Fruit fly (Drosophila melanogaster) whole organism, embryonic: ENCODE results near the gene CG14017.
A peak's percentile ranks its signal among the peaks of the same experiment; 100 is the strongest.

Source experiments
- Atf3 ChIP-seq: fragments of 200-800 bp; sonication (Bioruptor generic); optimal IDR thresholded peaks from 3 replicates; lab custom pipeline; 2016; ENCODE audit warnings: missing biosample characterization, missing genetic modification characterization
- CG10431 ChIP-seq: fragments of 200-800 bp; sonication (Bioruptor generic); optimal IDR thresholded peaks from 3 replicates; lab custom pipeline; 2018; ENCODE audit warnings: missing biosample characterization, mild to moderate bottlenecking, missing genetic modification characterization
- CG10959 ChIP-seq: fragments of 200-800 bp; sonication (Bioruptor generic); IDR thresholded peaks from 2 replicates; pipeline ENCODE4 v1.3.6; 2022; ENCODE audit warnings: missing biosample characterization, missing genetic modification characterization
- CG11560 ChIP-seq: fragments of 200-800 bp; sonication (Bioruptor generic); IDR thresholded peaks from 3 replicates; pipeline ENCODE4 v1.3.6; 2022; ENCODE audit warnings: missing biosample characterization, missing genetic modification characterization
- CG11695 ChIP-seq: fragments of 200-800 bp; sonication (Bioruptor generic); IDR thresholded peaks from 3 replicates; pipeline ENCODE4 v1.3.6; 2022; ENCODE audit warnings: missing biosample characterization, missing genetic modification characterization
- CG12391 ChIP-seq: fragments of 200-800 bp; sonication (Bioruptor generic); optimal IDR thresholded peaks from 3 replicates; lab custom pipeline; 2018; ENCODE audit warnings: missing biosample characterization, mild to moderate bottlenecking, missing genetic modification characterization, moderate library complexity
- CG15479 ChIP-seq: fragments of 200-800 bp; sonication (Bioruptor generic); optimal IDR thresholded peaks from 3 replicates; lab custom pipeline; 2019; ENCODE audit warnings: missing biosample characterization, mild to moderate bottlenecking, missing genetic modification characterization, moderate library complexity
- CG1603 ChIP-seq: fragments of 200-800 bp; sonication (Bioruptor generic); optimal IDR thresholded peaks from 2 replicates; lab custom pipeline; 2019; ENCODE audit warnings: missing biosample characterization, mild to moderate bottlenecking, missing genetic modification characterization, moderate library complexity
- CG17361 ChIP-seq: fragments of 200-800 bp; sonication (Bioruptor generic); IDR thresholded peaks from 3 replicates; pipeline ENCODE4 v1.3.6; 2022; ENCODE audit warnings: missing biosample characterization, missing genetic modification characterization
- CG18011 ChIP-seq: fragments of 200-800 bp; sonication (Bioruptor generic); optimal IDR thresholded peaks from 2 replicates; lab custom pipeline; 2017; ENCODE audit warnings: missing biosample characterization, missing genetic modification characterization, mild to moderate bottlenecking, moderate library complexity, missing genotype
- CG31365 ChIP-seq: fragments of 200-800 bp; sonication (Bioruptor generic); optimal IDR thresholded peaks from 2 replicates; lab custom pipeline; 2018; ENCODE audit warnings: missing biosample characterization, mild to moderate bottlenecking, missing genetic modification characterization
- CG3163 ChIP-seq: fragments of 200-800 bp; sonication (Bioruptor generic); optimal IDR thresholded peaks from 3 replicates; lab custom pipeline; 2016; ENCODE audit warnings: missing biosample characterization, missing genetic modification characterization
- CG3847 ChIP-seq: fragments of 200-800 bp; sonication (Bioruptor generic); IDR thresholded peaks from 2 replicates; pipeline ENCODE4 v1.3.6; 2022; ENCODE audit warnings: missing biosample characterization, missing genetic modification characterization
- CG4617 ChIP-seq: fragments of 200-800 bp; sonication (Bioruptor generic); optimal IDR thresholded peaks from 3 replicates; lab custom pipeline; 2016; ENCODE audit warnings: missing biosample characterization, missing genetic modification characterization, borderline replicate concordance
- CG4730 ChIP-seq: fragments of 200-800 bp; sonication (Bioruptor generic); IDR thresholded peaks from 2 replicates; pipeline ENCODE4 v1.3.6; 2022; ENCODE audit warnings: missing biosample characterization, missing genetic modification characterization
- CG6272 ChIP-seq: fragments of 200-800 bp; sonication (Bioruptor generic); IDR thresholded peaks from 2 replicates; pipeline ENCODE4 v1.3.6; 2022; ENCODE audit warnings: missing biosample characterization, missing genetic modification characterization
- CG6854 ChIP-seq: fragments of 200-800 bp; sonication (Bioruptor generic); optimal IDR thresholded peaks from 3 replicates; lab custom pipeline; 2017; ENCODE audit warnings: missing biosample characterization, mild to moderate bottlenecking, missing genetic modification characterization
- CG7963 ChIP-seq: fragments of 200-800 bp; sonication (Bioruptor generic); IDR thresholded peaks from 3 replicates; pipeline ENCODE4 v1.3.6; 2022; ENCODE audit warnings: missing biosample characterization, missing genetic modification characterization; ENCODE audit not compliant: partially characterized antibody
- CG8290 ChIP-seq, 3 experiments: fragments of 200-800 bp; sonication (Bioruptor generic); optimal IDR thresholded peaks; 2 replicates each; lab custom pipeline; 2016 to 2019; ENCODE audit warnings: missing biosample characterization in 3 of 3, missing genetic modification characterization in 3 of 3, mild to moderate bottlenecking in 2 of 3, moderate library complexity in 1 of 3
- CG9727 ChIP-seq: fragments of 200-800 bp; sonication (Bioruptor generic); optimal IDR thresholded peaks from 3 replicates; lab custom pipeline; 2017; ENCODE audit warnings: missing biosample characterization, mild to moderate bottlenecking, missing genetic modification characterization
- CTCF ChIP-seq: fragments of 200-800 bp; sonication (Bioruptor generic); optimal IDR thresholded peaks from 2 replicates; lab custom pipeline; 2017; ENCODE audit warnings: missing biosample characterization, mild to moderate bottlenecking, missing genetic modification characterization, moderate library complexity
- D ChIP-seq, 2 experiments: fragments of 200-800 bp in 1 of 2; fragments of >200 bp in 1 of 2; sonication (Bioruptor generic) in 1 of 2; optimal IDR thresholded peaks; 2 replicates in 1 of 2; 3 replicates in 1 of 2; lab custom pipeline; 2017; ENCODE audit warnings: mild to moderate bottlenecking in 1 of 2, missing biosample characterization in 1 of 2, missing genetic modification characterization in 1 of 2, missing genetic modification reagents in 1 of 2
- Dek ChIP-seq: fragments of 200-800 bp; sonication (Bioruptor generic); optimal IDR thresholded peaks from 3 replicates; lab custom pipeline; 2019; ENCODE audit warnings: missing biosample characterization, mild to moderate bottlenecking, missing genetic modification characterization, moderate library complexity
- Dll ChIP-seq: fragments of 200-800 bp; sonication (Bioruptor generic); IDR thresholded peaks from 4 replicates; pipeline ENCODE4 v1.3.6; 2022; ENCODE audit warnings: missing biosample characterization, missing genetic modification characterization; ENCODE audit not compliant: partially characterized antibody
- H2.0 ChIP-seq: fragments of 200-800 bp; sonication (Bioruptor generic); IDR thresholded peaks from 2 replicates; pipeline ENCODE4 v1.3.6; 2022; ENCODE audit warnings: missing biosample characterization, missing genetic modification characterization
- HmgD ChIP-seq: fragments of 200-800 bp; sonication (Bioruptor generic); optimal IDR thresholded peaks from 3 replicates; lab custom pipeline; 2016; ENCODE audit warnings: missing biosample characterization, missing genetic modification characterization
- Meics ChIP-seq: fragments of 200-800 bp; sonication (Bioruptor generic); optimal IDR thresholded peaks from 2 replicates; lab custom pipeline; 2017; ENCODE audit warnings: missing biosample characterization, mild to moderate bottlenecking, missing genetic modification characterization
- Neu2 ChIP-seq: fragments of 200-800 bp; sonication (Bioruptor generic); optimal IDR thresholded peaks from 3 replicates; lab custom pipeline; 2016; ENCODE audit warnings: missing biosample characterization, missing genetic modification characterization, borderline replicate concordance
- Rfx ChIP-seq: fragments of 200-800 bp; sonication (Bioruptor generic); IDR thresholded peaks from 2 replicates; pipeline ENCODE4 v1.3.6; 2022; ENCODE audit warnings: missing biosample characterization, missing genetic modification characterization
- Side ChIP-seq: fragments of 200-800 bp; sonication (Bioruptor generic); optimal IDR thresholded peaks from 2 replicates; lab custom pipeline; 2016; ENCODE audit warnings: missing biosample characterization, missing genetic modification characterization
- Tbp ChIP-seq: fragments of >200 bp; optimal IDR thresholded peaks from 2 replicates; lab custom pipeline; 2018; ENCODE audit warnings: missing biosample characterization, missing genetic modification characterization
- Xbp1 ChIP-seq: fragments of 200-800 bp; sonication (Bioruptor generic); optimal IDR thresholded peaks from 3 replicates; lab custom pipeline; 2016; ENCODE audit warnings: missing biosample characterization, mild to moderate bottlenecking, missing genetic modification characterization
- abd-A ChIP-seq: fragments of 200-800 bp; sonication (Bioruptor generic); optimal IDR thresholded peaks from 3 replicates; lab custom pipeline; 2019; ENCODE audit warnings: missing biosample characterization, mild to moderate bottlenecking, missing genetic modification characterization, moderate library complexity
- az2 ChIP-seq: fragments of 200-800 bp; sonication (Bioruptor generic); optimal IDR thresholded peaks from 3 replicates; lab custom pipeline; 2016; ENCODE audit warnings: missing biosample characterization, missing genetic modification characterization
- chm ChIP-seq: fragments of 200-800 bp; sonication (Bioruptor generic); IDR thresholded peaks from 2 replicates; pipeline ENCODE4 v1.3.6; 2022; ENCODE audit warnings: missing biosample characterization, missing genetic modification characterization
- chn ChIP-seq: fragments of 200-800 bp; sonication (Bioruptor generic); optimal IDR thresholded peaks from 2 replicates; lab custom pipeline; 2016; ENCODE audit warnings: missing biosample characterization, missing genetic modification characterization
- ems ChIP-seq: fragments of 200-800 bp; sonication (Bioruptor generic); optimal IDR thresholded peaks from 3 replicates; lab custom pipeline; 2016; ENCODE audit warnings: missing biosample characterization, missing genetic modification characterization
- esg ChIP-seq: fragments of 200-800 bp; sonication (Bioruptor generic); conservative IDR thresholded peaks from 2 replicates; pipeline ENCODE4 v1.3.6; 2022; ENCODE audit warnings: missing biosample characterization, missing genetic modification characterization
- fd96Cb ChIP-seq: fragments of 200-800 bp; sonication (Bioruptor generic); optimal IDR thresholded peaks from 2 replicates; lab custom pipeline; 2018; ENCODE audit warnings: missing biosample characterization, mild to moderate bottlenecking, missing genetic modification characterization, moderate library complexity
- gt ChIP-seq: fragments of 200-800 bp; sonication (Bioruptor generic); IDR thresholded peaks from 2 replicates; pipeline ENCODE4 v1.3.6; 2022; ENCODE audit warnings: missing biosample characterization, missing genetic modification characterization
- jumu ChIP-seq: fragments of 200-800 bp; sonication (Bioruptor generic); optimal IDR thresholded peaks from 3 replicates; lab custom pipeline; 2016; ENCODE audit warnings: missing biosample characterization, missing genetic modification characterization
- kay ChIP-seq: fragments of 200-800 bp; sonication (Bioruptor generic); optimal IDR thresholded peaks from 2 replicates; lab custom pipeline; 2016; ENCODE audit warnings: missing biosample characterization, missing genetic modification characterization
- mam ChIP-seq: fragments of 200-800 bp; sonication (Bioruptor generic); optimal IDR thresholded peaks from 3 replicates; lab custom pipeline; 2016; ENCODE audit warnings: missing biosample characterization, missing genetic modification characterization
- oc ChIP-seq: fragments of 200-800 bp; sonication (Bioruptor generic); optimal IDR thresholded peaks from 2 replicates; lab custom pipeline; 2018; ENCODE audit warnings: missing biosample characterization, mild to moderate bottlenecking, missing genetic modification characterization, moderate library complexity
- odd ChIP-seq: fragments of 200-800 bp; sonication (Bioruptor generic); optimal IDR thresholded peaks from 2 replicates; lab custom pipeline; 2017; ENCODE audit warnings: missing biosample characterization, mild to moderate bottlenecking, missing genetic modification characterization
- seq ChIP-seq: fragments of 200-800 bp; sonication (Bioruptor generic); IDR thresholded peaks from 2 replicates; pipeline ENCODE4 v1.3.6; 2022; ENCODE audit warnings: missing biosample characterization, missing genetic modification characterization
- sim ChIP-seq: fragments of 200-800 bp; sonication (Bioruptor generic); IDR thresholded peaks from 2 replicates; pipeline ENCODE4 v1.3.6; 2022; ENCODE audit warnings: missing biosample characterization, missing genetic modification characterization
- sisA ChIP-seq: fragments of 200-800 bp; sonication (Bioruptor generic); IDR thresholded peaks from 2 replicates; pipeline ENCODE4 v1.3.6; 2022; ENCODE audit warnings: missing biosample characterization, missing genetic modification characterization
- sob ChIP-seq: fragments of 200-800 bp; sonication (Bioruptor generic); IDR thresholded peaks from 2 replicates; pipeline ENCODE4 v1.3.6; 2022; ENCODE audit warnings: missing biosample characterization, missing genetic modification characterization
- tgo ChIP-seq: fragments of 200-800 bp; sonication (Bioruptor generic); IDR thresholded peaks from 3 replicates; pipeline ENCODE4 v1.3.6; 2022; ENCODE audit warnings: missing biosample characterization, missing genetic modification characterization
- toy ChIP-seq: fragments of 200-800 bp; sonication (Bioruptor generic); IDR thresholded peaks from 2 replicates; pipeline ENCODE4 v1.3.6; 2022; ENCODE audit warnings: missing biosample characterization, missing genetic modification characterization
- zfh2 ChIP-seq: fragments of 200-800 bp; sonication (Bioruptor generic); optimal IDR thresholded peaks from 2 replicates; lab custom pipeline; 2016; ENCODE audit warnings: missing biosample characterization, missing genetic modification characterization

CG14017 gene

dm6 chr2L:5527861-5528260 is 25.8 kb upstream of the CG14017 start, which contains the start of gene CG31915 (continued):
- no peak for TF ChIP-seq oc
- TF ChIP-seq CG11560 (tag; lab: Robert Waterston, UW) = no peak
- TF ChIP-seq abd-A (tag; lab: Kevin White, UChicago) = no peak
- no peak for TF ChIP-seq sim
- TF ChIP-seq tgo (GFP tag; lab: Robert Waterston, UW) = no peak
- TF ChIP-seq Tbp (GFP tag; lab: Kevin White, UChicago) = no peak
- no peak for TF ChIP-seq CG9727 (GFP tag; lab: Kevin White, UChicago)
- peak; percentile 83; the same call in 2 of the 3 replicates for TF ChIP-seq CG7963
- TF ChIP-seq CG11695 (GFP tag; lab: Robert Waterston, UW) = no peak
- no peak for TF ChIP-seq CG6272 (GFP tag; lab: Robert Waterston, UW)
- no peak for TF ChIP-seq CG17361 (GFP tag; lab: Robert Waterston, UW)
- no peak for TF ChIP-seq CG3163 (GFP tag; lab: Kevin White, UChicago)
- no peak for TF ChIP-seq jumu (GFP tag; lab: Kevin White, UChicago)
- TF ChIP-seq esg (GFP tag; lab: Robert Waterston, UW) = no peak
- no peak for TF ChIP-seq CG10959 (GFP tag; lab: Robert Waterston, UW)
- TF ChIP-seq CG4730 = no peak
- TF ChIP-seq chn (GFP tag; lab: Kevin White, UChicago) = no peak
- no peak for TF ChIP-seq Meics
- no peak for TF ChIP-seq Xbp1 (GFP tag; lab: Kevin White, UChicago)
- TF ChIP-seq CG31365 (tag; lab: Kevin White, UChicago) = no peak
- no peak for TF ChIP-seq H2.0 (GFP tag; lab: Robert Waterston, UW)
- no peak for TF ChIP-seq mam
- TF ChIP-seq fd96Cb (tag; lab: Kevin White, UChicago) = no peak
- no peak for TF ChIP-seq toy (GFP tag; lab: Robert Waterston, UW)
- TF ChIP-seq Dll (GFP tag; lab: Robert Waterston, UW) = peak; percentile 47; the same call in 2 of the 4 replicates
- TF ChIP-seq CG10431 (GFP tag; lab: Kevin White, UChicago) = no peak
- no peak for TF ChIP-seq zfh2 (GFP tag; lab: Kevin White, UChicago)
- TF ChIP-seq CG1603 (tag; lab: Kevin White, UChicago) = no peak
- no peak for TF ChIP-seq az2 (GFP tag; lab: Kevin White, UChicago)
- no peak for TF ChIP-seq D (optimal IDR thresholded peaks at IDR 0.05; lab: Kevin White, UChicago)
- no peak for TF ChIP-seq D (GFP tag; optimal IDR thresholded peaks at IDR 0.05; lab: Kevin White, UChicago)
- no peak for TF ChIP-seq odd
- TF ChIP-seq CG4617 = no peak
- no peak for TF ChIP-seq seq (GFP tag; lab: Robert Waterston, UW)
- TF ChIP-seq Neu2 (GFP tag; lab: Kevin White, UChicago) = no peak
- TF ChIP-seq Dek = no peak
- TF ChIP-seq CG18011 = no peak
- no peak for TF ChIP-seq Rfx
- TF ChIP-seq gt = no peak
- TF ChIP-seq Side (GFP tag; lab: Kevin White, UChicago) = no peak
- no peak for TF ChIP-seq Atf3 (GFP tag; lab: Kevin White, UChicago)
- no peak for TF ChIP-seq HmgD (GFP tag; lab: Kevin White, UChicago)
- no peak for TF ChIP-seq CG12391
- TF ChIP-seq CTCF (GFP tag; lab: Kevin White, UChicago) = no peak
- TF ChIP-seq CG8290 (GFP tag; optimal IDR thresholded peaks at IDR 0.05; lab: Kevin White, UChicago) = no peak
- no peak for TF ChIP-seq CG8290 (tag; optimal IDR thresholded peaks at IDR 0.05; lab: Kevin White, UChicago)
- TF ChIP-seq ems (GFP tag; lab: Kevin White, UChicago) = no peak
- TF ChIP-seq sob = no peak
- no peak for TF ChIP-seq kay (GFP tag; lab: Kevin White, UChicago)
- peak; percentile 77 for TF ChIP-seq CG6854 (GFP tag; lab: Kevin White, UChicago)
- no peak for TF ChIP-seq CG15479 (GFP tag; lab: Kevin White, UChicago)
- no peak for TF ChIP-seq CG3847
- no peak for TF ChIP-seq sisA (GFP tag; lab: Robert Waterston, UW)
- no peak for TF ChIP-seq chm
